Fruit fly (Drosophila melanogaster): ENCODE results near the gene Anp.

Anp gene

DNA sequence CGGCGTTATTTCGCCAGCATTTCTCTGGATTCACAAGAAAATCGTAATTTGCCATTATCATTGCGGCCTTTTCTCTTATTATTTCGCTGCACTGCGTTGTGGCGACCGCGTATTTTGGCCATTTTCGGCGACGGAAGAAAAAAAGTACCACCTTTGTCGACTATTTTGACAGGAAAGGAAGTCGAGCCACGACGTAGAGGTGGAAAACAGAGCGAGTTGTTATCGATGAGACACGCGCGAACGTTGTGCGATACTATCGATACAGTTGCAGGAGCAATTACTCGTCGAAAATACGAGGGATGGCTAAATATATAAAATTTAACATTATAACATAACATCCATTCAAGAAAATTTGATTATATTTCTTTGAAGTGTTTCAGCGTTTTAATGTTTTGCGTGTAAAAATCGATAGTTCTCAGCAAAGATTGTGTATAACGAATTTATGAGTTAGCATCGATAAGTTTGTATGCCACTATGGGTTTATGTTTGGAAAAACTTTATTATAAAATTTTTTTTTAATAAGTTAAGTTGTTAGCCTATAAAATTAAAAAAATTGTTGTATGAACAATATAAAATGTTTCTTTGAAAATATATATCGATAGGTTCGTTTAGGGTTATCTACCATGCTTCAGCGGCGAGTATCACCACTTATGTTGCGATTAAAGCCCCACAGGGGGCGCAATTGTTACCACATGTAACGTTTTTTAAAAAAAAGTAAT, 823 bp upstream of the Anp start, which contains the start of gene RpS7 (continued):
- no peak for TF ChIP-seq Dfd (GFP tag; optimal IDR thresholded peaks at IDR 0.05)
- TF ChIP-seq CG9817 (tag; optimal IDR thresholded peaks at IDR 0.05): peak; percentile 56
- TF ChIP-seq CG13424 (tag; optimal IDR thresholded peaks at IDR 0.05): peak; percentile 20
- peak; percentile 69; the same call in 2 of the 3 replicates for TF ChIP-seq Optix (GFP tag; IDR thresholded peaks at IDR 0.05)
- TF ChIP-seq gce (GFP tag; IDR thresholded peaks at IDR 0.05): peak; percentile 59; the same call in 1 of the 3 replicates
- peak; percentile 49 for TF ChIP-seq Nf-YB (GFP tag; optimal IDR thresholded peaks at IDR 0.05)
- TF ChIP-seq nerfin-2 (GFP tag; IDR thresholded peaks at IDR 0.05; ENCODE audit: partially characterized antibody): peak; percentile 95
- TF ChIP-seq ap (GFP tag; IDR thresholded peaks at IDR 0.05): peak; percentile 76
- TF ChIP-seq CG18011 (GFP tag; optimal IDR thresholded peaks at IDR 0.05): peak; percentile 28
- TF ChIP-seq CG10565 (GFP tag; optimal IDR thresholded peaks at IDR 0.05): no peak
- TF ChIP-seq CG13123 (GFP tag; optimal IDR thresholded peaks at IDR 0.05): no peak
- TF ChIP-seq CG10321 (GFP tag; IDR thresholded peaks at IDR 0.05): peak; percentile 39; the same call in 1 of the 2 replicates
- no peak for TF ChIP-seq jing (GFP tag; optimal IDR thresholded peaks at IDR 0.05)
- TF ChIP-seq Pdp1 (GFP tag; optimal IDR thresholded peaks at IDR 0.05): peak; percentile 5 to 72
- TF ChIP-seq Trl (optimal IDR thresholded peaks at IDR 0.05): no peak
- peak; percentile 24 for TF ChIP-seq Trl (GFP tag; optimal IDR thresholded peaks at IDR 0.05)
- TF ChIP-seq CG11560 (tag; IDR thresholded peaks at IDR 0.05): peak; percentile 49; the same call in 1 of the 3 replicates
- TF ChIP-seq dm (GFP tag; optimal IDR thresholded peaks at IDR 0.05): peak; percentile 79
- peak; percentile 58 for TF ChIP-seq CG1529 (GFP tag; optimal IDR thresholded peaks at IDR 0.05)
- peak; percentile 68; the same call in 2 of the 3 replicates for TF ChIP-seq CG34422 (GFP tag; IDR thresholded peaks at IDR 0.05)
- TF ChIP-seq org-1 (GFP tag; optimal IDR thresholded peaks at IDR 0.05): peak; percentile 65
- peak; percentile 73 for TF ChIP-seq CG15514 (GFP tag; optimal IDR thresholded peaks at IDR 0.05)
- peak; percentile 84 for TF ChIP-seq Fer1 (GFP tag; optimal IDR thresholded peaks at IDR 0.05)
- TF ChIP-seq CG8478 (optimal IDR thresholded peaks at IDR 0.05): no peak
- peak; percentile 89 for TF ChIP-seq CG9727 (GFP tag; optimal IDR thresholded peaks at IDR 0.05)
- TF ChIP-seq CG11093 (GFP tag; IDR thresholded peaks at IDR 0.05): peak; percentile 53; the same call in 2 of the 3 replicates
- TF ChIP-seq CG14441 (GFP tag; IDR thresholded peaks at IDR 0.05): peak; percentile 57
- peak; percentile 91 for TF ChIP-seq CG11456 (GFP tag; IDR thresholded peaks at IDR 0.05)
- TF ChIP-seq bowl (GFP tag; IDR thresholded peaks at IDR 0.05): peak; percentile 65
- peak; percentile 81 for TF ChIP-seq CG6813 (GFP tag; optimal IDR thresholded peaks at IDR 0.05)
- TF ChIP-seq disco-r (GFP tag; optimal IDR thresholded peaks at IDR 0.05): peak; percentile 30
- peak; percentile 98 for TF ChIP-seq Doc3 (GFP tag; IDR thresholded peaks at IDR 0.05; ENCODE audit: partially characterized antibody)
- TF ChIP-seq Hand (GFP tag; optimal IDR thresholded peaks at IDR 0.05): peak; percentile 69
- TF ChIP-seq fd64A (GFP tag; optimal IDR thresholded peaks at IDR 0.05): peak; percentile 79
- peak; percentile 1 for TF ChIP-seq fu2 (GFP tag; optimal IDR thresholded peaks at IDR 0.05)
- TF ChIP-seq vvl (GFP tag; IDR thresholded peaks at IDR 0.05): peak; percentile 80
- peak; percentile 66 for TF ChIP-seq tgo (GFP tag; IDR thresholded peaks at IDR 0.05)
- TF ChIP-seq dpn (GFP tag; optimal IDR thresholded peaks at IDR 0.05): peak; percentile 26 to 27
- peak; percentile 15 for TF ChIP-seq tin (GFP tag; optimal IDR thresholded peaks at IDR 0.05)
- TF ChIP-seq Ravus (GFP tag; IDR thresholded peaks at IDR 0.05): no peak
- TF ChIP-seq CG7556 (GFP tag; optimal IDR thresholded peaks at IDR 0.05): peak; percentile 66
- peak; percentile 67 for TF ChIP-seq CG1024 (GFP tag; IDR thresholded peaks at IDR 0.05)
- peak; percentile 76 for TF ChIP-seq CG6854 (GFP tag; optimal IDR thresholded peaks at IDR 0.05)
- peak; percentile 98 for TF ChIP-seq Ets97D (GFP tag; optimal IDR thresholded peaks at IDR 0.05)
- peak; percentile 50 for TF ChIP-seq CG33557 (GFP tag; optimal IDR thresholded peaks at IDR 0.05)
- TF ChIP-seq CG4282 (GFP tag; optimal IDR thresholded peaks at IDR 0.05): no peak
- TF ChIP-seq sd (tag; optimal IDR thresholded peaks at IDR 0.05): no peak
- peak; percentile 72 for TF ChIP-seq Fer3 (tag; optimal IDR thresholded peaks at IDR 0.05)
- TF ChIP-seq CG4854 (GFP tag; optimal IDR thresholded peaks at IDR 0.05): peak; percentile 50
- peak; percentile 87 for TF ChIP-seq HHEX (GFP tag; optimal IDR thresholded peaks at IDR 0.05)
